Fruit fly (Drosophila melanogaster) whole organism, adult: ENCODE measurements around the gene CG43102.
A peak's percentile ranks its signal among the peaks of the same experiment; 100 is the strongest.

ENCODE experiments used
- CG11617 ChIP-seq: fragments of 200-800 bp; sonication (Bioruptor generic); optimal IDR thresholded peaks from 2 replicates; lab custom pipeline; 2017; ENCODE audit warnings: mild to moderate bottlenecking, missing biosample characterization, missing genetic modification reagents, missing genetic modification characterization
- CG12768 ChIP-seq: fragments of 200-800 bp; sonication (Bioruptor generic); optimal IDR thresholded peaks from 2 replicates; lab custom pipeline; 2017; ENCODE audit warnings: missing biosample characterization, missing genetic modification characterization, mild to moderate bottlenecking, moderate library complexity, missing genetic modification reagents
- CG14711 ChIP-seq: fragments of 200-800 bp; sonication (Bioruptor generic); optimal IDR thresholded peaks from 2 replicates; lab custom pipeline; 2018; ENCODE audit warnings: missing biosample characterization, mild to moderate bottlenecking, missing genetic modification characterization, moderate library complexity
- CG1620 ChIP-seq: fragments of 200-800 bp; sonication (Bioruptor generic); optimal IDR thresholded peaks from 2 replicates; lab custom pipeline; 2016; ENCODE audit warnings: missing biosample characterization, missing genetic modification characterization
- CG33017 ChIP-seq: fragments of 200-800 bp; sonication (Bioruptor generic); optimal IDR thresholded peaks from 2 replicates; lab custom pipeline; 2018; ENCODE audit warnings: missing biosample characterization, mild to moderate bottlenecking, missing genetic modification characterization, moderate library complexity
- CG5204 ChIP-seq: fragments of 200-800 bp; sonication (Bioruptor generic); optimal IDR thresholded peaks from 2 replicates; lab custom pipeline; 2016; ENCODE audit warnings: missing biosample characterization, missing genetic modification characterization
- CG7045 ChIP-seq: fragments of 200-800 bp; sonication (Bioruptor generic); optimal IDR thresholded peaks from 2 replicates; lab custom pipeline; 2017; ENCODE audit warnings: missing biosample characterization, mild to moderate bottlenecking, missing genetic modification characterization
- CG7101 ChIP-seq: fragments of 200-800 bp; sonication (Bioruptor generic); optimal IDR thresholded peaks from 2 replicates; lab custom pipeline; 2018; ENCODE audit warnings: missing biosample characterization, mild to moderate bottlenecking, missing genetic modification characterization, moderate library complexity
- Clk ChIP-seq: fragments of 200-800 bp; sonication (Bioruptor generic); optimal IDR thresholded peaks from 2 replicates; lab custom pipeline; 2017; ENCODE audit warnings: missing biosample characterization, missing genetic modification characterization
- Crg-1 ChIP-seq: fragments of 200-800 bp; sonication (Bioruptor generic); optimal IDR thresholded peaks from 2 replicates; lab custom pipeline; 2016; ENCODE audit warnings: missing biosample characterization, missing genetic modification characterization
- Hr96 ChIP-seq: fragments of 200-800 bp; sonication (Bioruptor generic); optimal IDR thresholded peaks from 2 replicates; lab custom pipeline; 2016; ENCODE audit warnings: missing biosample characterization, missing genetic modification characterization
- Mnt ChIP-seq: fragments of 200-800 bp; sonication (Bioruptor generic); optimal IDR thresholded peaks from 2 replicates; lab custom pipeline; 2016; ENCODE audit warnings: missing biosample characterization, mild to moderate bottlenecking, missing genetic modification characterization
- bab1 ChIP-seq: fragments of 200-800 bp; sonication (Bioruptor generic); optimal IDR thresholded peaks from 3 replicates; lab custom pipeline; 2019; ENCODE audit warnings: missing biosample characterization, mild to moderate bottlenecking, missing genetic modification characterization, moderate library complexity
- cic ChIP-seq: fragments of 200-800 bp; sonication (Bioruptor generic); optimal IDR thresholded peaks from 2 replicates; lab custom pipeline; 2017; ENCODE audit warnings: missing biosample characterization, mild to moderate bottlenecking, missing genetic modification characterization, moderate library complexity
- cnc ChIP-seq, 2 experiments: fragments of >200 bp; optimal IDR thresholded peaks; 2 replicates each; lab custom pipeline; 2017
- kay ChIP-seq: fragments of 200-800 bp; sonication (Bioruptor generic); peaks from one replicate; lab custom pipeline; 2016; ENCODE audit warnings: missing biosample characterization, missing genetic modification characterization, borderline replicate concordance
- ovo ChIP-seq: fragments of 200-800 bp; sonication (Bioruptor generic); optimal IDR thresholded peaks from 2 replicates; lab custom pipeline; 2016; ENCODE audit warnings: missing biosample characterization, missing genetic modification characterization
- pad ChIP-seq: fragments of 200-800 bp; sonication (Bioruptor generic); optimal IDR thresholded peaks from 3 replicates; lab custom pipeline; 2017; ENCODE audit warnings: missing biosample characterization, missing genetic modification characterization, mild to moderate bottlenecking, moderate library complexity, missing genetic modification reagents
- tj ChIP-seq: fragments of 200-800 bp; sonication (Bioruptor generic); optimal IDR thresholded peaks from 3 replicates; lab custom pipeline; 2017; ENCODE audit warnings: missing biosample characterization, mild to moderate bottlenecking, missing genetic modification characterization, moderate library complexity
- toe ChIP-seq: fragments of 200-800 bp; sonication (Bioruptor generic); optimal IDR thresholded peaks from 2 replicates; lab custom pipeline; 2016; ENCODE audit warnings: missing biosample characterization, missing genetic modification characterization

CG43102 gene

dm6 chr3R:17794335-17795074 lies at the start of gene CG43102:
CG43102 (minus strand) TSS chr3R:17794490.
- TF ChIP-seq CG11617 (GFP tag; lab: Kevin White, UChicago): peak; percentile 60
- TF ChIP-seq CG7045: peak; percentile 34
- no peak for TF ChIP-seq kay
- peak; percentile 92 for TF ChIP-seq CG14711 (tag; lab: Kevin White, UChicago)
- TF ChIP-seq tj (GFP tag; lab: Kevin White, UChicago): peak; percentile 7
- TF ChIP-seq cnc (optimal IDR thresholded peaks at IDR 0.05; lab: Kevin White, UChicago): no peak
- peak; percentile 31 for TF ChIP-seq toe (GFP tag; lab: Kevin White, UChicago)
- TF ChIP-seq Mnt: peak; percentile 49
- TF ChIP-seq cic (GFP tag; lab: Kevin White, UChicago): no peak
- peak; percentile 12 for TF ChIP-seq ovo
- peak; percentile 22 for TF ChIP-seq CG1620 (GFP tag; lab: Kevin White, UChicago)
- no peak for TF ChIP-seq CG12768
- no peak for TF ChIP-seq Clk (GFP tag; lab: Kevin White, UChicago)
- TF ChIP-seq pad (GFP tag; lab: Kevin White, UChicago): no peak
- peak; percentile 69 for TF ChIP-seq CG7101 (tag; lab: Kevin White, UChicago)
- TF ChIP-seq Hr96 (GFP tag; lab: Kevin White, UChicago): peak; percentile 58
- TF ChIP-seq CG5204: peak; percentile 20
- TF ChIP-seq CG33017 (tag; lab: Kevin White, UChicago): peak; percentile 60
- TF ChIP-seq bab1 (GFP tag; lab: Kevin White, UChicago): peak; percentile 73
- TF ChIP-seq Crg-1 (GFP tag; lab: Kevin White, UChicago): no peak

- TF ChIP-seq Mnt (no peak), CG11617 (GFP tag; lab: Kevin White, UChicago) (no peak)
Observed at dm6 chr3R:17830528-17830927, 36.2 kb upstream of the CG43102 start.

- no peak for TF ChIP-seq CG7045
- no peak for TF ChIP-seq CG12768
- TF ChIP-seq pad (GFP tag; lab: Kevin White, UChicago): no peak
- TF ChIP-seq Crg-1 (GFP tag; lab: Kevin White, UChicago): no peak
- TF ChIP-seq bab1 (GFP tag; lab: Kevin White, UChicago): no peak
Observed at dm6 chr3R:17828653-17829052, 34.4 kb upstream of the CG43102 start.

dm6 chr3R:17827038-17827616 lies 32.8 kb upstream of the CG43102 start:
- TF ChIP-seq Hr96 (GFP tag; lab: Kevin White, UChicago) (no peak), CG33017 (tag; lab: Kevin White, UChicago) (no peak)

dm6 chr3R:17825806-17826583 lies 31.7 kb upstream of the CG43102 start:
- TF ChIP-seq CG12768: no peak
- no peak for TF ChIP-seq Mnt
- TF ChIP-seq bab1 (GFP tag; lab: Kevin White, UChicago): no peak
- no peak for TF ChIP-seq pad (GFP tag; lab: Kevin White, UChicago)
- TF ChIP-seq CG14711 (tag; lab: Kevin White, UChicago): no peak
- no peak for TF ChIP-seq Crg-1 (GFP tag; lab: Kevin White, UChicago)
- no peak for TF ChIP-seq CG33017 (tag; lab: Kevin White, UChicago)
- TF ChIP-seq Hr96 (GFP tag; lab: Kevin White, UChicago): no peak
- no peak for TF ChIP-seq tj (GFP tag; lab: Kevin White, UChicago)
- no peak for TF ChIP-seq ovo
- no peak for TF ChIP-seq CG7101 (tag; lab: Kevin White, UChicago)
- TF ChIP-seq CG1620 (GFP tag; lab: Kevin White, UChicago): no peak
- TF ChIP-seq Clk (GFP tag; lab: Kevin White, UChicago): no peak
- TF ChIP-seq CG11617 (GFP tag; lab: Kevin White, UChicago): no peak
- no peak for TF ChIP-seq cic (GFP tag; lab: Kevin White, UChicago)

dm6 chr3R:17821744-17822143 lies 27.5 kb upstream of the CG43102 start:
- TF ChIP-seq CG11617 (GFP tag; lab: Kevin White, UChicago): no peak
- peak; percentile 60 for TF ChIP-seq kay
- TF ChIP-seq CG7045: no peak
- no peak for TF ChIP-seq CG33017 (tag; lab: Kevin White, UChicago)
- TF ChIP-seq CG14711 (tag; lab: Kevin White, UChicago): no peak

- TF ChIP-seq CG12768 (no peak), kay (peak; percentile 39)
Observed at dm6 chr3R:17818803-17819202, 24.5 kb upstream of the CG43102 start.
